Fruit fly (Drosophila melanogaster) whole organism, prepupa: ENCODE data around the gene rno.
A peak's percentile ranks its signal among the peaks of the same experiment; 100 is the strongest.

Experiments
- Blimp-1 ChIP-seq: fragments of 200-800 bp; sonication (Bioruptor generic); optimal IDR thresholded peaks from 3 replicates; lab custom pipeline; 2017; ENCODE audit warnings: missing biosample characterization, missing genetic modification characterization, mild to moderate bottlenecking, moderate library complexity, missing genetic modification reagents
- CG10669 ChIP-seq: fragments of 200-800 bp; sonication (Bioruptor generic); optimal IDR thresholded peaks from 3 replicates; lab custom pipeline; 2018; ENCODE audit warnings: missing biosample characterization, mild to moderate bottlenecking, missing genetic modification characterization, moderate library complexity
- CG11902 ChIP-seq: fragments of 200-800 bp; sonication (Bioruptor generic); optimal IDR thresholded peaks from 3 replicates; lab custom pipeline; 2016; ENCODE audit warnings: missing biosample characterization, missing genetic modification characterization
- CG15336 ChIP-seq: fragments of 200-800 bp; sonication (Bioruptor generic); IDR thresholded peaks from 2 replicates; pipeline ENCODE4 v1.3.6; 2022; ENCODE audit warnings: missing biosample characterization, missing genetic modification characterization
- CG1621 ChIP-seq: fragments of 200-800 bp; sonication (Bioruptor generic); optimal IDR thresholded peaks from 3 replicates; lab custom pipeline; 2018; ENCODE audit warnings: missing biosample characterization, mild to moderate bottlenecking, missing genetic modification characterization
- CG16779 ChIP-seq: fragments of 200-800 bp; sonication (Bioruptor generic); optimal IDR thresholded peaks from 3 replicates; lab custom pipeline; 2017; ENCODE audit warnings: missing biosample characterization, mild to moderate bottlenecking, missing genetic modification characterization
- CG3032 ChIP-seq: fragments of 200-800 bp; optimal IDR thresholded peaks from 2 replicates; lab custom pipeline; 2019; ENCODE audit warnings: missing biosample characterization, mild to moderate bottlenecking, missing genetic modification characterization, moderate library complexity
- CG32006 ChIP-seq: fragments of 200-800 bp; sonication (Bioruptor generic); optimal IDR thresholded peaks from 3 replicates; lab custom pipeline; 2017; ENCODE audit warnings: missing biosample characterization, mild to moderate bottlenecking, missing genetic modification characterization
- CG34406 ChIP-seq: fragments of 200-800 bp; sonication (Bioruptor generic); optimal IDR thresholded peaks from 3 replicates; lab custom pipeline; 2016; ENCODE audit warnings: missing biosample characterization, missing genetic modification characterization
- CG3919 ChIP-seq: fragments of 200-800 bp; sonication (Bioruptor generic); optimal IDR thresholded peaks from 3 replicates; lab custom pipeline; 2016; ENCODE audit warnings: missing biosample characterization, missing genetic modification characterization
- CG6163 ChIP-seq: fragments of 200-800 bp; sonication (Bioruptor generic); IDR thresholded peaks from 3 replicates; pipeline ENCODE4 v1.3.6; 2022; ENCODE audit warnings: missing biosample characterization, missing genetic modification characterization
- CG6276 ChIP-seq: fragments of 200-800 bp; sonication (Bioruptor generic); optimal IDR thresholded peaks from 2 replicates; lab custom pipeline; 2017; ENCODE audit warnings: missing biosample characterization, mild to moderate bottlenecking, missing genetic modification characterization
- CG6808 ChIP-seq: fragments of 200-800 bp; sonication (Bioruptor generic); optimal IDR thresholded peaks from 3 replicates; lab custom pipeline; 2017; ENCODE audit warnings: missing biosample characterization, missing genetic modification characterization, mild to moderate bottlenecking, moderate library complexity, missing genetic modification reagents
- CG6854 ChIP-seq: fragments of 200-800 bp; sonication (Bioruptor generic); optimal IDR thresholded peaks from 2 replicates; lab custom pipeline; 2017; ENCODE audit warnings: missing biosample characterization, mild to moderate bottlenecking, missing genetic modification characterization
- CG8119 ChIP-seq: fragments of 200-800 bp; sonication (Bioruptor generic); IDR thresholded peaks from 3 replicates; pipeline ENCODE4 v1.3.6; 2022; ENCODE audit warnings: missing biosample characterization, missing genetic modification characterization
- CG8632 ChIP-seq: fragments of 200-800 bp; sonication (Bioruptor generic); optimal IDR thresholded peaks from 3 replicates; lab custom pipeline; 2016; ENCODE audit warnings: missing biosample characterization, missing genetic modification characterization
- CG9139 ChIP-seq: fragments of 200-800 bp; sonication (Bioruptor generic); optimal IDR thresholded peaks from 3 replicates; lab custom pipeline; 2017; ENCODE audit warnings: missing biosample characterization, mild to moderate bottlenecking, missing genetic modification characterization
- Eip75B ChIP-seq: fragments of 200-800 bp; sonication (Bioruptor generic); optimal IDR thresholded peaks from 3 replicates; lab custom pipeline; 2016; ENCODE audit warnings: missing biosample characterization, missing genetic modification characterization
- Eip78C ChIP-seq: fragments of 200-800 bp; sonication (Bioruptor generic); peaks from one replicate; lab custom pipeline; 2016; ENCODE audit warnings: missing biosample characterization, missing genetic modification characterization
- Eip93F ChIP-seq: fragments of 200-800 bp; sonication (Bioruptor generic); optimal IDR thresholded peaks from 2 replicates; lab custom pipeline; 2016; ENCODE audit warnings: missing biosample characterization, mild to moderate bottlenecking, missing genetic modification characterization
- Lpt ChIP-seq: fragments of 200-800 bp; sonication (Bioruptor generic); optimal IDR thresholded peaks from 3 replicates; lab custom pipeline; 2016; ENCODE audit warnings: missing biosample characterization, missing genetic modification characterization
- Met ChIP-seq: fragments of 200-800 bp; sonication (Bioruptor generic); optimal IDR thresholded peaks from 3 replicates; lab custom pipeline; 2016; ENCODE audit warnings: missing biosample characterization, missing genetic modification characterization
- Sox102F ChIP-seq: fragments of 200-800 bp; sonication (Bioruptor generic); optimal IDR thresholded peaks from 2 replicates; lab custom pipeline; 2016; ENCODE audit warnings: missing biosample characterization, mild to moderate bottlenecking, missing genetic modification characterization
- Sox15 ChIP-seq: fragments of 200-800 bp; sonication (Bioruptor generic); optimal IDR thresholded peaks from 3 replicates; lab custom pipeline; 2016; ENCODE audit warnings: missing biosample characterization, missing genetic modification characterization
- achi ChIP-seq: fragments of 200-800 bp; sonication (Bioruptor generic); optimal IDR thresholded peaks from 3 replicates; lab custom pipeline; 2016; ENCODE audit warnings: missing biosample characterization, missing genetic modification characterization
- acj6 ChIP-seq: fragments of 200-800 bp; sonication (Bioruptor generic); optimal IDR thresholded peaks from 3 replicates; lab custom pipeline; 2016; ENCODE audit warnings: missing biosample characterization, missing genetic modification characterization
- dac ChIP-seq: fragments of 200-800 bp; sonication (Bioruptor generic); optimal IDR thresholded peaks from 2 replicates; lab custom pipeline; 2017; ENCODE audit warnings: missing biosample characterization, mild to moderate bottlenecking, missing genetic modification characterization
- dsx ChIP-seq: fragments of 200-800 bp; optimal IDR thresholded peaks from 3 replicates; lab custom pipeline; 2019; ENCODE audit warnings: missing biosample characterization, mild to moderate bottlenecking, missing genetic modification characterization, moderate library complexity; ENCODE audit not compliant: poor library complexity, severe bottlenecking
- eg ChIP-seq: fragments of 200-800 bp; sonication (Bioruptor generic); IDR thresholded peaks from 3 replicates; pipeline ENCODE4 v1.3.6; 2022; ENCODE audit warnings: missing biosample characterization, missing genetic modification characterization
- esn ChIP-seq: fragments of 200-800 bp; sonication (Bioruptor generic); optimal IDR thresholded peaks from 2 replicates; lab custom pipeline; 2016; ENCODE audit warnings: missing biosample characterization, mild to moderate bottlenecking, missing genetic modification characterization, moderate library complexity
- fd59A ChIP-seq: fragments of 200-800 bp; sonication (Bioruptor generic); optimal IDR thresholded peaks from 2 replicates; lab custom pipeline; 2017; ENCODE audit warnings: missing biosample characterization, mild to moderate bottlenecking, missing genetic modification characterization, missing genetic modification reagents
- fd85E ChIP-seq: fragments of 200-800 bp; sonication (Bioruptor generic); optimal IDR thresholded peaks from 3 replicates; lab custom pipeline; 2016; ENCODE audit warnings: missing biosample characterization, missing genetic modification characterization
- spab ChIP-seq: fragments of 200-800 bp; sonication (Bioruptor generic); optimal IDR thresholded peaks from 2 replicates; lab custom pipeline; 2017; ENCODE audit warnings: missing biosample characterization, mild to moderate bottlenecking, missing genetic modification characterization, missing genetic modification reagents
- ss ChIP-seq, 2 experiments: fragments of 200-800 bp; sonication (Bioruptor generic); optimal IDR thresholded peaks; 2 replicates in 1 of 2; 3 replicates in 1 of 2; lab custom pipeline; 2017 to 2018; ENCODE audit warnings: mild to moderate bottlenecking in 2 of 2, missing biosample characterization in 2 of 2, missing genetic modification characterization in 2 of 2, moderate library complexity in 1 of 2
- topi ChIP-seq: fragments of 200-800 bp; sonication (Bioruptor generic); optimal IDR thresholded peaks from 3 replicates; lab custom pipeline; 2016; ENCODE audit warnings: missing biosample characterization, missing genetic modification characterization
- vri ChIP-seq: fragments of 200-800 bp; sonication (Bioruptor generic); optimal IDR thresholded peaks from 3 replicates; lab custom pipeline; 2016; ENCODE audit warnings: missing biosample characterization, mild to moderate bottlenecking, missing genetic modification characterization

The rno gene

DNA sequence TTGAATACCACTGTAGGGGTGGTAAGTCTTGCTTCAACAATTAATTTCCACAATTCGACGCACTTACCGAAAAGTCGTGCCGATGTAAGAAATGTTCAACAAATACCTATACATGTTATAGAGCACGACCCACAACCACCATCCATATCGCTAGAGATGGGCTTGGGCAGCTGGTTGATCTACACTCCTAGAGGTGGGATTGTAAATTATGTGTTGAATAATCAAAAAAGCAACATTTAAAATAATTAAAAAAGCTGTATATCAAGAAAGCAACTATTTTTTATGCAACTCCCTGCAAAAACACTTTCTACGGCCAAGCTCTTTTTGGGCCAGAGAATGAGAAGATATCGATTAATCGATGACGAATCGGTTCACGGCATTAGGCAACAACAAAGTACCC, 15.3 kb downstream of the rno start, which contains the start of the genes CG34140, Mkp and Mtch (continued):
- peak; percentile 37 for TF ChIP-seq fd59A
- no peak for TF ChIP-seq CG16779 (tag; lab: Kevin White, UChicago)
- TF ChIP-seq CG3919, result no peak
- no peak for TF ChIP-seq CG9139 (GFP tag; lab: Kevin White, UChicago)
- peak; percentile 50 for TF ChIP-seq Lpt (GFP tag; lab: Kevin White, UChicago)
- TF ChIP-seq vri (GFP tag; lab: Kevin White, UChicago), result no peak
- TF ChIP-seq Sox102F (GFP tag; lab: Kevin White, UChicago), result no peak
- peak; percentile 78 for TF ChIP-seq eg (GFP tag; lab: Robert Waterston, UW)
- TF ChIP-seq CG10669 (GFP tag; lab: Kevin White, UChicago), result no peak
- TF ChIP-seq CG6163, result peak; percentile 81
- TF ChIP-seq CG3032 (tag; lab: Kevin White, UChicago), result peak; percentile 78
- peak; percentile 88 for TF ChIP-seq dsx (GFP tag; lab: Kevin White, UChicago)
- TF ChIP-seq dac (GFP tag; lab: Kevin White, UChicago), result no peak
- TF ChIP-seq CG6808 (GFP tag; lab: Kevin White, UChicago), result no peak
- TF ChIP-seq CG8632, result peak; percentile 67
- TF ChIP-seq topi (GFP tag; lab: Kevin White, UChicago), result no peak
- TF ChIP-seq fd85E (GFP tag; lab: Kevin White, UChicago), result peak; percentile 53
- peak; percentile 90 for TF ChIP-seq esn (GFP tag; lab: Kevin White, UChicago)
- TF ChIP-seq CG15336 (GFP tag; lab: Robert Waterston, UW), result no peak
- TF ChIP-seq Eip75B (GFP tag; lab: Kevin White, UChicago), result no peak
- TF ChIP-seq Blimp-1 (GFP tag; lab: Kevin White, UChicago), result peak; percentile 36
- no peak for TF ChIP-seq Met (GFP tag; lab: Kevin White, UChicago)

DNA sequence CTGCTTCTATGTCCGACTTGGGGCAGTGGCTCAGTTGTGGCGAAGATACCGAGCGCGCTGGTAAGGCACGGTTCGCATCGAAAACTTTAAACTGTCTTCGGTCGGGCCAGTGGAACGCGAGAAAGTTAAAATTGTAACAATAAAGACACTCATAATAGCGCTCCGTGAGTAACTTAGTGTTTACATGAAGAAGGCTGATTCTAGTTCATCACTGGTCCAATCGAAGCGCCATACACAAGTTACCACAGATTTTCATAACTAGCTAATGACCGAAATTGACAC, 19.4 kb downstream of the rno start:
- TF ChIP-seq spab (GFP tag; lab: Kevin White, UChicago) (no peak), CG6163 (0 out of 3 replicates have a peak, but pooled peaks have one; percentile 3), CG11902 (GFP tag; lab: Kevin White, UChicago) (no peak), Eip78C (GFP tag; lab: Kevin White, UChicago) (no peak), achi (GFP tag; lab: Kevin White, UChicago) (no peak), CG34406 (GFP tag; lab: Kevin White, UChicago) (no peak), ss (GFP tag; optimal IDR thresholded peaks at IDR 0.05; lab: Kevin White, UChicago) (no peak), CG8119 (no peak)

DNA sequence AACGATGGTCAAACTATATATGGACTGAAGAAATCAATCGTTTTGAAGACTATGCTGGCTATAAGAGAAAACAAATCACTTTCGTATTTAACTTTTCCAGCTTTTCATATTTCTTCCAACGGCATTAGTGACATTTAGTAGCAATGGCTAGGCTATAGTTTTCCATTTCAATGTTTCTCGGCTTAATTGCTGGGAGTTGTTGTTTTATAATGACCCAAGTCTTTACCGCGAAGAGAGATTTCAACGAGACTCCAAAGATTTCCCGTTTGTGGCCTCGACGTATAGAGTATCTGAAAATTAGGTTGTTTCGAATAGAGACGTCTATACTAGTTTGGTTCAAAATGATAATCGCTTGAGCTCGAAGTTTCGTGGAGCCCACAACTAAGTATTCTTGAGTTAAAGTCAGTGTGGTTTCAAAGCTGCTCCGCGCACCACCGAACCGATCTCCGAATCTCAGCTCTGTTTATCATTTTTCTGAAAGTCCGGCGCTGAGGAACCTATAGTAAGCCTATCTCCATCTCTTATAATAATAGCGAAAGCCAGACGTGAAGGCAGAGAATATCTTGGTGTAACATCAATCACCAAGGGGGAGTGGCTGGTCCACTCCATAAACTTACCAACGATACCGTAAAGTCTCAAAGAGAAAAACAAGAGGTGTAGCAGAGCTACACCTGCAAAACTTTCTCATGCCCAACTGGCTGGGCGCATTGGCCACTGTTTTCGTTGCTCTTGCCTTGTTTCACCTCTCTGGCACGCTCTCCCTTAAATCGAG, 19.9 kb downstream of the rno start, which contains the start of gene CG13875:
TSS of gene CG13875 (plus strand) at position 434 of the 772 bp plus-strand sequence.
- TF ChIP-seq CG32006 (GFP tag; lab: Kevin White, UChicago), result peak; percentile 51
- peak; percentile 10 for TF ChIP-seq CG6276 (GFP tag; lab: Kevin White, UChicago)
- peak; percentile 20 for TF ChIP-seq CG6854 (GFP tag; lab: Kevin White, UChicago)
- TF ChIP-seq CG1621 (tag; lab: Kevin White, UChicago), result peak; percentile 21
- TF ChIP-seq acj6, result no peak
- TF ChIP-seq Sox15 (GFP tag; lab: Kevin White, UChicago), result no peak
- peak in 1 of 2 experiments; percentile 22 for TF ChIP-seq ss (GFP tag; optimal IDR thresholded peaks at IDR 0.05; lab: Kevin White, UChicago)
- TF ChIP-seq CG6163, result 0 out of 3 replicates have a peak, but pooled peaks have one; percentile 32
- peak; percentile 26; the same call in 1 of the 2 replicates for TF ChIP-seq CG15336 (GFP tag; lab: Robert Waterston, UW)
- TF ChIP-seq dsx (GFP tag; lab: Kevin White, UChicago), result peak; percentile 47
- TF ChIP-seq Eip93F (GFP tag; lab: Kevin White, UChicago), result no peak
- TF ChIP-seq, all 60 proteins: peak for 8
